Fruit fly (Drosophila melanogaster): ENCODE measurements around the gene Rbp.
A peak's percentile ranks its signal among the peaks of the same experiment; 100 is the strongest.

- peak; percentile 41 to 48 for TF ChIP-seq CTCF (optimal IDR thresholded peaks at IDR 0.05)
- TF ChIP-seq CG8478 (optimal IDR thresholded peaks at IDR 0.05), result no peak
These were observed 41.4 kb upstream of the Rbp start, which contains the start of the genes Fkbp39 and Cyfip for dm6 chr3R:15332994-15333393.
